Worm (Caenorhabditis elegans): ENCODE results near the gene W06G6.15.
A peak's percentile ranks its signal among the peaks of the same experiment; 100 is the strongest.

DNA sequence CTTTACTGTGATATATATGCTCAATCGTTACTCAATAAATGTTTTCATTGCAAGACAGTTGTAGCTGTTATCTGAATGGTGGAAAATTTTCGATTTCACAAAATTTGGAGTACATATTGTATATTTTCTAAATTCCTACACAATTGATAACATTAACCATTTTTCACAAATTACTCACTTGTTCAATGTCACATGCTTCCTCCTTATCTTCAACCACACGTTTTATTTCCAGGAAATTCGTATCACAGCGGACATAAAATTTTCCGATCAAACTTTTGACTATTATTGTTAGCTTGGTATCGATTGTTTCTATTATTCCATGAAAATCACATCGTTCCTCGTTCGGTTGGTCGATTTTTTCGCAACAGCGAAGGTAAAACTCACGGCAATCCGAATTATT is 45.9 kb upstream of the W06G6.15 start:
- peak; percentile 65 for TF ChIP-seq nhr-28 (tag; optimal IDR thresholded peaks at IDR 0.05)
- no peak for TF ChIP-seq daf-12 (tag; optimal IDR thresholded peaks at IDR 0.05)
- no peak for TF ChIP-seq ceh-82 (tag; optimal IDR thresholded peaks at IDR 0.05)

Data from whole organism, L4 larva.